Worm (Caenorhabditis elegans) whole organism, L1 larva: ENCODE measurements around the gene Y40B10A.9.

Experiments used
- C04F5.9 ChIP-seq: sonication (generic microtip); optimal IDR thresholded peaks from 2 replicates; lab custom pipeline; 2016; ENCODE audit warnings: missing genetic modification characterization, missing compliant biosample characterization
- C16A3.4 ChIP-seq: fragments of 150-350 bp; optimal IDR thresholded peaks from 2 replicates; lab custom pipeline; 2014; ENCODE audit warnings: missing biosample characterization, missing genetic modification characterization
- F16B12.6 ChIP-seq: fragments of 150-350 bp; optimal IDR thresholded peaks from 2 replicates; lab custom pipeline; 2014; ENCODE audit warnings: missing biosample characterization, missing genetic modification characterization
- aha-1 ChIP-seq: fragments of 150-350 bp; optimal IDR thresholded peaks from 2 replicates; lab custom pipeline; 2014; ENCODE audit warnings: missing biosample characterization, missing genetic modification characterization
- aly-2 ChIP-seq: fragments of 150-350 bp; optimal IDR thresholded peaks from 2 replicates; lab custom pipeline; 2014; ENCODE audit warnings: missing biosample characterization, missing genetic modification characterization
- blmp-1 ChIP-seq: fragments of 150-350 bp; optimal IDR thresholded peaks from 2 replicates; lab custom pipeline; 2014; ENCODE audit warnings: missing biosample characterization, missing genetic modification characterization
- ceh-63 ChIP-seq: fragments of 200-800 bp; sonication (Bioruptor generic); optimal IDR thresholded peaks from 2 replicates; lab custom pipeline; 2018; ENCODE audit warnings: mild to moderate bottlenecking, missing genetic modification characterization, missing compliant biosample characterization
- ceh-8 ChIP-seq: fragments of 200-800 bp; sonication (Bioruptor generic); optimal IDR thresholded peaks from 2 replicates; lab custom pipeline; 2018; ENCODE audit warnings: mild to moderate bottlenecking, missing genetic modification characterization, moderate library complexity, missing compliant biosample characterization
- ceh-82 ChIP-seq, 3 experiments: fragments of 150-350 bp in 1 of 3; sonication (generic microtip) in 2 of 3; optimal IDR thresholded peaks; 2 replicates each; lab custom pipeline; 2014 to 2017; ENCODE audit warnings: missing biosample characterization in 3 of 3, missing genetic modification characterization in 3 of 3
- dpl-1 ChIP-seq, 3 experiments: fragments of 150-350 bp in 2 of 3; sonication (generic microtip) in 1 of 3; optimal IDR thresholded peaks; 2 replicates each; lab custom pipeline; 2014 to 2017; ENCODE audit warnings: missing biosample characterization in 3 of 3, missing genetic modification characterization in 3 of 3, missing genetic modification reagents in 3 of 3
- dsc-1 ChIP-seq: sonication (generic microtip); optimal IDR thresholded peaks from 2 replicates; lab custom pipeline; 2016; ENCODE audit warnings: mild to moderate bottlenecking, missing genetic modification characterization, missing compliant biosample characterization
- efl-1 ChIP-seq, 4 experiments: fragments of 150-350 bp; optimal IDR thresholded peaks in 3 of 4; peaks in 1 of 4; 1 replicate in 1 of 4; 2 replicates in 3 of 4; lab custom pipeline; 2014; ENCODE audit warnings: missing biosample characterization in 2 of 4, missing genetic modification characterization in 2 of 4, missing genetic modification reagents in 2 of 4
- egl-13 ChIP-seq: sonication (generic microtip); optimal IDR thresholded peaks from 2 replicates; lab custom pipeline; 2016; ENCODE audit warnings: missing genotype, missing genetic modification reagents, missing genetic modification characterization, missing compliant biosample characterization
- lin-13 ChIP-seq: fragments of 150-350 bp; optimal IDR thresholded peaks from 2 replicates; lab custom pipeline; 2014; ENCODE audit warnings: missing biosample characterization, missing genetic modification reagents, missing genetic modification characterization
- lin-14 ChIP-seq: fragments of 200-800 bp; sonication (Bioruptor generic); optimal IDR thresholded peaks from 2 replicates; lab custom pipeline; 2018; ENCODE audit warnings: mild to moderate bottlenecking, missing genetic modification characterization, moderate library complexity, missing compliant biosample characterization
- lin-15B ChIP-seq: fragments of 150-350 bp; sonication (generic microtip); optimal IDR thresholded peaks from 3 replicates; lab custom pipeline; 2014; ENCODE audit warnings: missing biosample characterization, missing genetic modification characterization
- lin-35 ChIP-seq, 2 experiments: fragments of 150-350 bp; optimal IDR thresholded peaks; 2 replicates each; lab custom pipeline; 2014; ENCODE audit warnings: missing biosample characterization in 2 of 2, missing genetic modification characterization in 2 of 2, missing genetic modification reagents in 2 of 2
- mef-2 ChIP-seq: fragments of 150-350 bp; optimal IDR thresholded peaks from 2 replicates; lab custom pipeline; 2014; ENCODE audit warnings: missing biosample characterization, missing genetic modification characterization
- nhr-11 ChIP-seq: fragments of 150-350 bp; optimal IDR thresholded peaks from 2 replicates; lab custom pipeline; 2014; ENCODE audit warnings: missing biosample characterization, missing genetic modification characterization
- nhr-20 ChIP-seq: sonication (generic microtip); optimal IDR thresholded peaks from 2 replicates; lab custom pipeline; 2016; ENCODE audit warnings: mild to moderate bottlenecking, missing genetic modification characterization, missing compliant biosample characterization
- nhr-237 ChIP-seq: fragments of 150-350 bp; optimal IDR thresholded peaks from 2 replicates; lab custom pipeline; 2014; ENCODE audit warnings: missing biosample characterization, missing genetic modification characterization
- nhr-28 ChIP-seq: fragments of 150-350 bp; optimal IDR thresholded peaks from 2 replicates; lab custom pipeline; 2014; ENCODE audit warnings: missing biosample characterization, missing genetic modification characterization
- nhr-47 ChIP-seq: sonication (generic microtip); optimal IDR thresholded peaks from 2 replicates; lab custom pipeline; 2016; ENCODE audit warnings: mild to moderate bottlenecking, missing genetic modification characterization, moderate library complexity, missing compliant biosample characterization
- nhr-77 ChIP-seq: fragments of 150-350 bp; optimal IDR thresholded peaks from 2 replicates; lab custom pipeline; 2014; ENCODE audit warnings: missing biosample characterization, missing genetic modification characterization
- nhr-85 ChIP-seq: sonication (generic microtip); peaks from one replicate; lab custom pipeline; 2016; ENCODE audit warnings: missing genetic modification characterization, inconsistent platforms, missing compliant biosample characterization
- nhr-90 ChIP-seq: sonication (generic microtip); optimal IDR thresholded peaks from 2 replicates; lab custom pipeline; 2016; ENCODE audit warnings: mild to moderate bottlenecking, missing genetic modification characterization, missing compliant biosample characterization; ENCODE audit not compliant: poor library complexity
- rnt-1 ChIP-seq: sonication (generic microtip); optimal IDR thresholded peaks from 2 replicates; lab custom pipeline; 2016; ENCODE audit warnings: mild to moderate bottlenecking, missing genetic modification characterization, moderate library complexity, missing compliant biosample characterization
- skn-1 ChIP-seq: fragments of 150-350 bp; optimal IDR thresholded peaks from 2 replicates; lab custom pipeline; 2014; ENCODE audit warnings: missing biosample characterization, missing genetic modification characterization
- snpc-4 ChIP-seq: fragments of 150-350 bp; optimal IDR thresholded peaks from 2 replicates; lab custom pipeline; 2014; ENCODE audit warnings: missing biosample characterization, missing genetic modification characterization
- sptf-1 ChIP-seq: fragments of 150-350 bp; optimal IDR thresholded peaks from 2 replicates; lab custom pipeline; 2014; ENCODE audit warnings: missing biosample characterization, missing genetic modification characterization
- sup-37 ChIP-seq: fragments of 200-800 bp; sonication (Bioruptor generic); optimal IDR thresholded peaks from 2 replicates; lab custom pipeline; 2018; ENCODE audit warnings: mild to moderate bottlenecking, missing genetic modification characterization, missing compliant biosample characterization
- swsn-7 ChIP-seq: sonication (generic microtip); optimal IDR thresholded peaks from 2 replicates; lab custom pipeline; 2016; ENCODE audit warnings: missing genetic modification characterization, missing compliant biosample characterization
- unc-30 ChIP-seq: sonication (generic microtip); optimal IDR thresholded peaks from 2 replicates; lab custom pipeline; 2017; ENCODE audit warnings: missing biosample characterization, missing genetic modification characterization
- unc-62 ChIP-seq: fragments of 150-350 bp; optimal IDR thresholded peaks from 2 replicates; lab custom pipeline; 2014; ENCODE audit warnings: missing biosample characterization, missing genetic modification reagents, missing genetic modification characterization
- unc-98 ChIP-seq: fragments of 200-800 bp; sonication (Bioruptor generic); IDR thresholded peaks from 2 replicates; pipeline ENCODE4 v1.3.6; 2022; ENCODE audit warnings: missing genetic modification characterization, missing compliant biosample characterization
- vab-15 ChIP-seq: sonication (generic microtip); optimal IDR thresholded peaks from 2 replicates; lab custom pipeline; 2017; ENCODE audit warnings: missing genotype, mild to moderate bottlenecking, missing genetic modification characterization, missing compliant biosample characterization
- xbp-1 ChIP-seq: sonication (generic microtip); optimal IDR thresholded peaks from 2 replicates; lab custom pipeline; 2016; ENCODE audit warnings: missing genetic modification characterization, missing compliant biosample characterization
- zag-1 ChIP-seq: fragments of 150-350 bp; optimal IDR thresholded peaks from 2 replicates; lab custom pipeline; 2014; ENCODE audit warnings: missing biosample characterization, missing genetic modification characterization
- zip-4 ChIP-seq: fragments of 200-800 bp; sonication (Bioruptor generic); optimal IDR thresholded peaks from 2 replicates; lab custom pipeline; 2018; ENCODE audit warnings: mild to moderate bottlenecking, missing genetic modification characterization, moderate library complexity, missing compliant biosample characterization

Gene Y40B10A.9

ce11 chrV:2109295-2109694, 36.6 kb upstream of the Y40B10A.9 start, which contains the start of gene ckb-4:
ckb-4 (minus strand) TSS chrV:2109434.
- TF ChIP-seq unc-62 (GFP tag; lab: Kevin White, UChicago): no peak
- peak; percentile 42 for TF ChIP-seq nhr-20 (tag; lab: Kevin White, UChicago)
- TF ChIP-seq xbp-1: peak; percentile 26
- peak; percentile 30 for TF ChIP-seq C16A3.4 (tag; lab: Kevin White, UChicago)
- peak; percentile 9 to 69 (median 29) for TF ChIP-seq dpl-1 (GFP tag; optimal IDR thresholded peaks at IDR 0.05; lab: Kevin White, UChicago)
- TF ChIP-seq swsn-7: no peak
- TF ChIP-seq vab-15 (tag; lab: Kevin White, UChicago): peak; percentile 11
- TF ChIP-seq blmp-1 (tag; lab: Kevin White, UChicago): peak; percentile 16
- no peak for TF ChIP-seq lin-14 (GFP tag; lab: Kevin White, UChicago)
- TF ChIP-seq lin-13 (GFP tag; lab: Kevin White, UChicago): peak; percentile 13
- no peak for TF ChIP-seq sup-37 (GFP tag; lab: Kevin White, UChicago)
- peak; percentile 11 for TF ChIP-seq skn-1
- peak in 1 of 3 experiments; percentile 46 for TF ChIP-seq ceh-82 (tag; optimal IDR thresholded peaks at IDR 0.05; lab: Kevin White, UChicago)
- TF ChIP-seq lin-35 (GFP tag; optimal IDR thresholded peaks at IDR 0.05; lab: Kevin White, UChicago): peak; percentile 48 to 66
- TF ChIP-seq unc-30: no peak
- no peak for TF ChIP-seq aha-1 (tag; lab: Kevin White, UChicago)
- TF ChIP-seq nhr-85 (tag; lab: Kevin White, UChicago): peak; percentile 47
- TF ChIP-seq nhr-77 (tag; lab: Kevin White, UChicago): peak; percentile 15
- TF ChIP-seq rnt-1 (tag; lab: Kevin White, UChicago): peak; percentile 5
- TF ChIP-seq efl-1 (optimal IDR thresholded peaks at IDR 0.05; lab: Kevin White, UChicago): peak; percentile 59 to 70
- TF ChIP-seq efl-1 (GFP tag; optimal IDR thresholded peaks at IDR 0.05 in 1 of 2; lab: Kevin White, UChicago): peak; percentile 54 to 85
- TF ChIP-seq lin-15B (tag; lab: Kevin White, UChicago): peak; percentile 41
- no peak for TF ChIP-seq egl-13 (tag; lab: Kevin White, UChicago)

DNA sequence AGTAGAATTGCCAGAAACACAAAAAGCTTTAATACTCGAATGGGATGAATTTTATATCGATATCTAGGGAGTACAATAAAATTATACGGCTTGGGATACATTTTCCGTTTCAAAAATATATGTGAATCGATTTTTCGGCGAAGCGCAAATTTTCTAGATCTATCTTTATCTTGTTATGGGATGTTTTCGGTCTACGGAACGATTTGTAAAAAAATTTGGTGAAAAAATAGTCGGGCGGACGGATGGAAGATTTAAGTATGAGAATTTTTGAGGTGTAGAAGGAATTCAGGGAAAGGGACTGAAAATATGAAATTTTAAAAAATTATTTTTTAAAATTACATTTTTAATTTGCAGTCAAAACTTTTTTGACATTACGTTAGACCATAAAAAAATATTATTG, 33.3 kb upstream of the Y40B10A.9 start, which contains the start of gene F22F7.4:
TSS of gene F22F7.4 (minus strand) at position 101 of the 400 bp plus-strand sequence.
- TF ChIP-seq xbp-1 (no peak), swsn-7 (no peak), nhr-28 (tag; lab: Kevin White, UChicago) (no peak), C04F5.9 (no peak), sptf-1 (tag; lab: Kevin White, UChicago) (no peak), F16B12.6 (no peak), nhr-237 (tag; lab: Kevin White, UChicago) (no peak)

DNA sequence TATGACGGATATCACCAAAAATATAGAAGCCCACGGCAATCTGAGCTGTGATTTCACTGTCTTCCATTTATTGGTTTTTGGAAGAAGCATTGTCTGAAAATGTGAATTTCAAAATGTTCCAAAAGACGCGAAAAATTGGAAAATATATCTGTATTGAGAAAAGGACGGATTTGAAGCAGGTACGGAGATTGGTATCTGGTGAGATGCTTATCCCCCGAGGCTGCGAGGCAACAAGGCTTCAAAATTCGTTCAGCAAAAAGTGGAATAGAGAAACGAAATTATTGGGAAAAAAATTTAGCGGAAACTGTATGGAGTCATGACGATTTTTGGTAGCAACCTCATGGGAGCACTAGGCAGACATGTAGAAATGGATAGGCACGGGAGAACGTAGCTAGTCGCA, 30.4 kb upstream of the Y40B10A.9 start, which contains the start of gene F36F12.1:
TSS of gene F36F12.1 (minus strand) at position 101 of the 400 bp plus-strand sequence.
- TF ChIP-seq zag-1 (tag; lab: Kevin White, UChicago) (no peak), dsc-1 (tag; lab: Kevin White, UChicago) (no peak), efl-1 (optimal IDR thresholded peaks at IDR 0.05; lab: Kevin White, UChicago) (no peak), efl-1 (GFP tag; optimal IDR thresholded peaks at IDR 0.05 in 1 of 2; lab: Kevin White, UChicago) (peak in 1 of 2 experiments; percentile 55), unc-98 (GFP tag; lab: Robert Waterston, UW) (no peak)

ce11 chrV:2099040-2099439, 26.3 kb upstream of the Y40B10A.9 start, which contains the start of gene F36F12.7:
F36F12.7 (plus strand) TSS chrV:2099340.
- TF ChIP-seq nhr-90 (tag; lab: Kevin White, UChicago): no peak

DNA sequence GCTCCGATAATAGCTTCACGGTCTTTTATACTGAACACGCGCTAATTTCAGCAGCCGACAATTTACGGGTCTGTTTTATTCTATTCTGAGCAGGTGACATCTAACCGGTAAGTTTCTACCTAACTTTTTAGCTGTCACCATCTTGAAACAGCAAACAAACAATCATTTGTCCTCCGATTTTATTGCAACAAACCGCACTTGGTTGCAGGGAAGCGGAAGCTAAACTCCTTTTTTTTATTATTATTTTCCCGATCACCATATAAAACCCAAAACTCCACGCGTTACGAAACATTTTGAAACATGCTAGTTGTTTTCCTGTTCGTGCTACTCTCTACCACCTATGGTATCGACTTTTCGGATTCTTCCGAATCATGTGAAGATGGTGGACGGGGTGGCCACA, 24.9 kb upstream of the Y40B10A.9 start, which contains the start of gene clec-208:
TSS of gene clec-208 (plus strand) at position 301 of the 400 bp plus-strand sequence.
- TF ChIP-seq ceh-63 (GFP tag; lab: Kevin White, UChicago) (no peak), nhr-11 (no peak), snpc-4 (tag; lab: Kevin White, UChicago) (no peak), blmp-1 (tag; lab: Kevin White, UChicago) (no peak), unc-62 (GFP tag; lab: Kevin White, UChicago) (no peak), skn-1 (no peak), nhr-47 (tag; lab: Kevin White, UChicago) (no peak), swsn-7 (no peak), aly-2 (tag; lab: Kevin White, UChicago) (no peak), ceh-8 (no peak), zip-4 (no peak), dsc-1 (tag; lab: Kevin White, UChicago) (no peak), dpl-1 (GFP tag; optimal IDR thresholded peaks at IDR 0.05; lab: Kevin White, UChicago) (no peak), mef-2 (tag; lab: Kevin White, UChicago) (no peak)
- TF ChIP-seq, all 84 proteins: peak for 0
